Worm (Caenorhabditis elegans): ENCODE measurements around the gene F53H2.1.

Gene F53H2.1

DNA sequence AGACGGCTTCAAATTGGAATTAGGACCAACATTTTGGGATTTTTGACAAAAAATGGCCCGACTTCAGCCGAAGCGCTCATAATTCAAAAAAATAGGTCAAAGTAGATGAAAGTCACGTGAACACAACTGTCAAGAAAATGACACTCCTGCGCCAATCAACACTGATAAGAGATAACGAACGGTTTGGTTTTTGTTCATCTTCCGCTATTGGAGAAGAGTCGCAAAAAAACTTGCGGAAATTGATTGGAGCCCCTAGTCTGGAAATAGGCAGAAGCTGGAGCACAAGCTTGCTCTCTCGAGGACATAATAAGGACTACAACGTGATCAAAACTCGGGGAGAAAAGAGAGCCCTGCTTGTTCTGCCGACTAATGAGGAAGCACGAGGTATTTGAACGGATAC is 24.7 kb downstream of the F53H2.1 start:
- TF ChIP-seq pha-4 (tag; optimal IDR thresholded peaks at IDR 0.05) (no peak), ztf-11 (tag; optimal IDR thresholded peaks at IDR 0.05) (no peak), sem-2 (GFP tag; optimal IDR thresholded peaks at IDR 0.05) (no peak), drap-1 (GFP tag; optimal IDR thresholded peaks at IDR 0.05) (no peak), tbx-8 (GFP tag; optimal IDR thresholded peaks at IDR 0.05) (no peak), hlh-1 (tag; optimal IDR thresholded peaks at IDR 0.05) (no peak), blmp-1 (tag; optimal IDR thresholded peaks at IDR 0.05) (no peak), elt-1 (tag; optimal IDR thresholded peaks at IDR 0.05; ENCODE audit: borderline replicate concordance, insufficient read depth) (no peak), nhr-237 (tag; optimal IDR thresholded peaks at IDR 0.05) (no peak), elt-3 (tag; optimal IDR thresholded peaks at IDR 0.05) (no peak), M03D4.4 (tag; optimal IDR thresholded peaks at IDR 0.05) (no peak), cnd-1 (tag; optimal IDR thresholded peaks at IDR 0.05) (no peak), mls-2 (tag; optimal IDR thresholded peaks at IDR 0.05) (no peak), mep-1 (tag; optimal IDR thresholded peaks at IDR 0.05) (no peak), unc-120 (tag; optimal IDR thresholded peaks at IDR 0.05; ENCODE audit: poor library complexity, severe bottlenecking) (no peak), unc-39 (tag; optimal IDR thresholded peaks at IDR 0.05) (no peak)

DNA sequence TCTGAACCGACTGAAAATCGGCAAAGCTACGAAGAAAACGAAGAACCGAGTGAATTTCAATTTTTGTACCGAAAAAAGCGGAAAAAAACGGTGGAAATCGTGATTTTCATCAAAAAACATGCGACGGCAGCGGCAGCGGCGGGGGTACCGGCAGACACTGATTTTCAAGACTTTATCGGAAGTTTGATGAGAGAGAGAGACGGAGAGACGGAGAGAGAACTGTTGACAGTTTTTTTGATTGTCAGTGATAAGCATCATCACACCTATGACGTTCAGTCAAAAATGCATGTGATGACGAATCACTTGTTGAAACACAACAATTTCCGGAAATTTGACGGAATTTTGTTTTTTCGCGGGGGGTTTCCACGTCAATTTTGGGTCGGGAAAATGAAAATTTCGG is 25.9 kb downstream of the F53H2.1 start:
- no peak for TF ChIP-seq nhr-12 (tag; optimal IDR thresholded peaks at IDR 0.05)
- TF ChIP-seq nhr-28 (tag; optimal IDR thresholded peaks at IDR 0.05) = no peak
- no peak for TF ChIP-seq ceh-83 (GFP tag; optimal IDR thresholded peaks at IDR 0.05)
- no peak for TF ChIP-seq sem-2 (GFP tag; optimal IDR thresholded peaks at IDR 0.05)
- TF ChIP-seq unc-39 (tag; optimal IDR thresholded peaks at IDR 0.05) = no peak
- TF ChIP-seq ceh-39 (tag; optimal IDR thresholded peaks at IDR 0.05) = no peak

- TF ChIP-seq nhr-28 (tag; optimal IDR thresholded peaks at IDR 0.05) = no peak
- TF ChIP-seq unc-62 (GFP tag; optimal IDR thresholded peaks at IDR 0.05) = no peak
- TF ChIP-seq nhr-12 (tag; optimal IDR thresholded peaks at IDR 0.05) = no peak
These were observed 26.4 kb downstream of the F53H2.1 start for ce11 chrV:20413936-20414335.

DNA sequence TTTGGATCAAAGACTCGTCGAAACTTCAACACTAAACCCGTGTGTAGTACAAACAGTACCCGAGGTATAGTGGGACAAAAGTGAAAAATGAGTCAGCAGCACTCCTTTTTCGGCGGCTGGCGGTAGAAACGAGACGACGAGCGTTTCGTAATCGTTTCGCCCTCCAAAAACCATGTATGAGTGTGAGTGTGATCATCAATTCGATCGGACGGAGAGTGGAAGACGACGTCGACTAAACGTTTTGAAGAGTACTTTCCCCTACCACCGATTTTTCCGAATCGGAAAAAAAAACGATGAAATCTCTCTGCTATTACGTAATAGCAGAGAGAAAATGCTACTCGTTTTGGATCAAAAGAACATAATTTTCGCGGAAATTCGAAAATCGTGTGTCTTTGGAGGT is 27.9 kb downstream of the F53H2.1 start:
- TF ChIP-seq nhr-237 (tag; optimal IDR thresholded peaks at IDR 0.05) (no peak), zip-8 (tag; optimal IDR thresholded peaks at IDR 0.05) (peak; percentile 75), M03D4.4 (tag; optimal IDR thresholded peaks at IDR 0.05) (no peak), lin-32 (GFP tag; optimal IDR thresholded peaks at IDR 0.05) (no peak), tbx-8 (GFP tag; optimal IDR thresholded peaks at IDR 0.05) (no peak), nhr-28 (tag; optimal IDR thresholded peaks at IDR 0.05) (no peak), mep-1 (tag; optimal IDR thresholded peaks at IDR 0.05) (no peak), ces-1 (GFP tag; optimal IDR thresholded peaks at IDR 0.05) (no peak)

DNA sequence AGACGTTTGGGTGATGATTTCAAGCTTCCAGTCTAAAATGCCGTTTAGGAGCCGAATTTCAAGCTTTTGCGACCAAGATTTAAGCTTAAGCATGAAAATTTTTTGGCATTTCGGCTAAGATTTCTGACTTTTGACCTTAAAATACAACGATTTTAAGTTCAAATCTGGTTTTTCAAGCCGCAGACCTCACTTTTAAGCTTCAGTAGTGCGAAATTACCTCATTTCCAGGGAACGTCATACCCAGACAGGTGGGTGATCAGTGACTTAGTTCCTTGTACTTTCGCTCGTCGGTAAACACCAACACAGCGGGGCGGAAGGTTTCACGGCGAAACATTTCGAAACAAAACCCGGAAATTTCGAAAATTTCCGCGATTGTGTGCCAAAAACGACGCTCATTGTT is 28.8 kb downstream of the F53H2.1 start:
- no peak for TF ChIP-seq snpc-4 (tag; optimal IDR thresholded peaks at IDR 0.05)
- TF ChIP-seq mab-5 (tag; optimal IDR thresholded peaks at IDR 0.05) = no peak
- no peak for TF ChIP-seq pha-4 (tag; optimal IDR thresholded peaks at IDR 0.05)
- no peak for TF ChIP-seq ztf-11 (tag; optimal IDR thresholded peaks at IDR 0.05)
- TF ChIP-seq ham-2 (GFP tag; optimal IDR thresholded peaks at IDR 0.05) = no peak
- no peak for TF ChIP-seq hlh-1 (tag; optimal IDR thresholded peaks at IDR 0.05)
- TF ChIP-seq nhr-76 (tag; optimal IDR thresholded peaks at IDR 0.05) = no peak
- TF ChIP-seq mls-2 (tag; optimal IDR thresholded peaks at IDR 0.05) = no peak
- TF ChIP-seq M03D4.4 (tag; optimal IDR thresholded peaks at IDR 0.05) = no peak
- TF ChIP-seq nhr-12 (tag; optimal IDR thresholded peaks at IDR 0.05) = no peak
- TF ChIP-seq ceh-43 (GFP tag; optimal IDR thresholded peaks at IDR 0.05) = no peak
- no peak for TF ChIP-seq cnd-1 (tag; optimal IDR thresholded peaks at IDR 0.05)
- no peak for TF ChIP-seq lin-32 (GFP tag; optimal IDR thresholded peaks at IDR 0.05)
- TF ChIP-seq lsy-2 (tag; optimal IDR thresholded peaks at IDR 0.05) = no peak
- no peak for TF ChIP-seq sem-2 (GFP tag; optimal IDR thresholded peaks at IDR 0.05)
- no peak for TF ChIP-seq unc-62 (GFP tag; optimal IDR thresholded peaks at IDR 0.05)
- TF ChIP-seq elt-1 (tag; optimal IDR thresholded peaks at IDR 0.05; ENCODE audit: borderline replicate concordance, insufficient read depth) = no peak

ce11 chrV:20416790-20417189 is 29.3 kb downstream of the F53H2.1 start:
- TF ChIP-seq unc-39 (tag; optimal IDR thresholded peaks at IDR 0.05) (no peak), mep-1 (tag; optimal IDR thresholded peaks at IDR 0.05) (no peak), tbx-8 (GFP tag; optimal IDR thresholded peaks at IDR 0.05) (no peak), ceh-43 (GFP tag; optimal IDR thresholded peaks at IDR 0.05) (no peak)

Data from whole organism, mixed stage, embryonic.